Worm (Caenorhabditis elegans): ENCODE data around the gene T24F1.7.

Gene T24F1.7

ce11 chrII:11312223-11312622 is at the start of gene T24F1.7:
T24F1.7 (plus strand) TSS chrII:11312523.
- TF ChIP-seq ceh-63 (GFP tag; optimal IDR thresholded peaks at IDR 0.05) (no peak), C16A3.4 (tag; optimal IDR thresholded peaks at IDR 0.05) (no peak), ztf-11 (tag; optimal IDR thresholded peaks at IDR 0.05) (no peak), dpl-1 (GFP tag; optimal IDR thresholded peaks at IDR 0.05) (no peak), C34B4.2 (tag; optimal IDR thresholded peaks at IDR 0.05) (no peak), elt-3 (tag; optimal IDR thresholded peaks at IDR 0.05) (no peak), lin-39 (tag; optimal IDR thresholded peaks at IDR 0.05) (no peak), hlh-4 (tag; optimal IDR thresholded peaks at IDR 0.05) (no peak), mab-9 (GFP tag; IDR thresholded peaks at IDR 0.05) (no peak), sox-4 (tag; optimal IDR thresholded peaks at IDR 0.05) (no peak), unc-86 (tag; optimal IDR thresholded peaks at IDR 0.05) (no peak), nhr-84 (tag; optimal IDR thresholded peaks at IDR 0.05) (no peak), efl-1 (optimal IDR thresholded peaks at IDR 0.05) (no peak), efl-1 (GFP tag; optimal IDR thresholded peaks at IDR 0.05 in 1 of 2) (no peak), pqm-1 (tag; optimal IDR thresholded peaks at IDR 0.05) (no peak), alr-1 (tag; optimal IDR thresholded peaks at IDR 0.05; ENCODE audit: borderline replicate concordance) (no peak), nhr-19 (GFP tag; conservative IDR thresholded peaks at IDR 0.05) (no peak), xbp-1 (tag; optimal IDR thresholded peaks at IDR 0.05) (no peak), lin-35 (GFP tag; optimal IDR thresholded peaks at IDR 0.05) (no peak), nhr-76 (tag; optimal IDR thresholded peaks at IDR 0.05) (no peak)

- TF ChIP-seq nhr-77 (tag; optimal IDR thresholded peaks at IDR 0.05) (no peak), ces-1 (GFP tag; optimal IDR thresholded peaks at IDR 0.05) (no peak), unc-86 (tag; optimal IDR thresholded peaks at IDR 0.05) (no peak), mdl-1 (tag; optimal IDR thresholded peaks at IDR 0.05) (no peak), F16B12.6 (tag; optimal IDR thresholded peaks at IDR 0.05) (no peak)
Measured at ce11 chrII:11268822-11269221, 43.5 kb upstream of the T24F1.7 start, which contains the start of gene cut-1. cut-1 (plus strand) TSS chrII:11269122.

- TF ChIP-seq lsy-2 (tag; optimal IDR thresholded peaks at IDR 0.05), result no peak
- no peak for TF ChIP-seq lir-3 (tag; optimal IDR thresholded peaks at IDR 0.05; ENCODE audit: poor library complexity)
- no peak for TF ChIP-seq fkh-4 (tag; optimal IDR thresholded peaks at IDR 0.05; ENCODE audit: borderline replicate concordance)
- no peak for TF ChIP-seq ztf-11 (tag; optimal IDR thresholded peaks at IDR 0.05)
- no peak for TF ChIP-seq lin-14 (GFP tag; optimal IDR thresholded peaks at IDR 0.05)
- TF ChIP-seq efl-1 (optimal IDR thresholded peaks at IDR 0.05), result no peak
- no peak for TF ChIP-seq efl-1 (GFP tag; optimal IDR thresholded peaks at IDR 0.05 in 1 of 2)
- TF ChIP-seq snpc-4 (tag; optimal IDR thresholded peaks at IDR 0.05), result no peak
- TF ChIP-seq fos-1 (tag; optimal IDR thresholded peaks at IDR 0.05), result no peak
- TF ChIP-seq Y116A8C.19 (tag; optimal IDR thresholded peaks at IDR 0.05; ENCODE audit: borderline replicate concordance), result no peak
- TF ChIP-seq zip-4 (GFP tag; optimal IDR thresholded peaks at IDR 0.05), result no peak
Measured at ce11 chrII:11270829-11271228, 41.5 kb upstream of the T24F1.7 start.

DNA sequence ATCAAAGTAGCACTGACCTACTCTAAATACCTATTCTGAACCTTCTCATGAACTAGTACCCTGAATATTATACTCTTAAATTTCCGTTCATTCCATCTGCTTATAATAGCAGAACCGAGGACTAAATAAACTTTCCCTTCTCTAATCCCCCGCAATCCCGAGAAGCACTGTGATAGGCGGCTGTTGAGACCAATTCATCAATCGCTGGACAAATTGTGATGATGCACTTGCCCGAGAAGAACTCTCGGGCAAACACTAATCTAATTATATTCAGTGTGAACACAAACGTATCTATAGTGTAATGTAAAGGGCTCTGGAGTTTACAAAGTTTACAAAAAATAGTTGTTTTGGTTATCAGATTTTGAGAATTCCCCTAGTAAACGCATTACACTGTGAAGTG is 37.4 kb upstream of the T24F1.7 start:
- TF ChIP-seq lin-35 (GFP tag; optimal IDR thresholded peaks at IDR 0.05), result no peak
- TF ChIP-seq C04F5.9 (tag; optimal IDR thresholded peaks at IDR 0.05), result no peak
- TF ChIP-seq isw-1 (GFP tag; IDR thresholded peaks at IDR 0.05), result no peak
- no peak for TF ChIP-seq mab-9 (GFP tag; IDR thresholded peaks at IDR 0.05)
- TF ChIP-seq mdl-1 (tag; optimal IDR thresholded peaks at IDR 0.05), result no peak
- no peak for TF ChIP-seq lin-15B (tag; optimal IDR thresholded peaks at IDR 0.05)
- TF ChIP-seq nhr-28 (tag; optimal IDR thresholded peaks at IDR 0.05), result no peak
- TF ChIP-seq unc-98 (GFP tag; IDR thresholded peaks at IDR 0.05), result no peak
- no peak for TF ChIP-seq tlp-1 (tag; optimal IDR thresholded peaks at IDR 0.05)
- TF ChIP-seq efl-3 (GFP tag; optimal IDR thresholded peaks at IDR 0.05), result no peak
- no peak for TF ChIP-seq swsn-7 (tag; optimal IDR thresholded peaks at IDR 0.05)

Data from whole organism, L1 larva.